Worm (Caenorhabditis elegans): ENCODE data around the gene slc-25A21.
"Not testable (repeated sequence)": the region's sequence is repeated elsewhere in the genome, so short reads cannot be mapped to it uniquely, and the experiment has no call there.

slc-25A21 gene

DNA sequence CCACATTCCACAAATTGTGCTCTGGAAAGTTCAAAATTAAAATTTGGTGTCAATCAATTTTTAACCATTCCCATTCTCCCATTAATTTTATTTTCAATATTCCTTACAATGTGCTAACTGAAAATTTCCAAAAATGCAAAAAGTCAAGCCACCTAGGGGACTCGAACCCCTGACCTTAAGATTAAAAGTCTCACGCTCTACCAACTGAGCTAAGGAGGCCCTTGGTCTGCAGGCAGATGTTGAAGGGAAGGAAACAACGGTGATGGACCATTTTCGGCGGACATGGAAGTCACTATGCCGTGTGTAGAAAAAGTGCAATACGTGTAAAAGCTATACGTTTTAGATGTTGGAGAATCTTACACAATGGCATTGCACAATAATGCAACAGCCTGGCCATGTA is 28.1 kb downstream of the slc-25A21 start:
- no peak for TF ChIP-seq ztf-11 (tag; optimal IDR thresholded peaks at IDR 0.05)
- peak; percentile 1 for TF ChIP-seq nhr-85 (tag)

DNA sequence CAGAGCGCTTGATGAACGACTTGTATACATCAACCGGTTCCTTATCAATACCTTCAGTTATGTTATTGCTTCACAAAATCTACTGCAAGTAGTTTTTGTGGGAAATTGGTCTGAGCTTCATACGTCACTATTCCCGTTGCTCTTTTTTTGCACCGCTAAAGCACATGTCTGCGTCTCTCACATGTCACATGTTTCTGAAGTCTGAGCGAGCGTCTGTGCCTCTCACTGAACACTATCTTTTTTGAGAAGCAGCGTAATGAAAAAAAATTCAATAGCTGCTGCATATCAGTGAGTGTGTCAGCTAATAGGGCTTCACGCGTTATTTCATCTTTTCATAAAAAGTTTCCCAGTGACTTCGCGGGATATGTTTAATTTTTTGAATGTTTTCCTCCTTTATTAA is 28.6 kb downstream of the slc-25A21 start:
- TF ChIP-seq swsn-7 (tag; optimal IDR thresholded peaks at IDR 0.05) (peak; percentile 31), alr-1 (tag; optimal IDR thresholded peaks at IDR 0.05; ENCODE audit: borderline replicate concordance) (no peak), lsy-2 (tag; optimal IDR thresholded peaks at IDR 0.05) (peak; percentile 31 to 42), snu-23 (GFP tag; optimal IDR thresholded peaks at IDR 0.05) (peak; percentile 43), efl-1 (optimal IDR thresholded peaks at IDR 0.05) (peak; percentile 24 to 35), efl-1 (GFP tag; optimal IDR thresholded peaks at IDR 0.05 in 1 of 2) (peak in 1 of 2 experiments; percentile 40), nhr-77 (tag; optimal IDR thresholded peaks at IDR 0.05) (no peak), mep-1 (tag; optimal IDR thresholded peaks at IDR 0.05) (peak; percentile 47), fkh-10 (GFP tag; optimal IDR thresholded peaks at IDR 0.05) (peak; percentile 57), mdl-1 (tag; optimal IDR thresholded peaks at IDR 0.05) (peak in 1 of 2 experiments; percentile 39), nhr-47 (tag; optimal IDR thresholded peaks at IDR 0.05) (peak; percentile 66), vab-15 (tag; optimal IDR thresholded peaks at IDR 0.05) (no peak), lin-35 (GFP tag; optimal IDR thresholded peaks at IDR 0.05) (peak; percentile 5 to 9), unc-86 (tag; optimal IDR thresholded peaks at IDR 0.05) (peak; percentile 41), nhr-76 (tag; optimal IDR thresholded peaks at IDR 0.05) (no peak), lin-39 (tag; optimal IDR thresholded peaks at IDR 0.05) (no peak), dsc-1 (tag; optimal IDR thresholded peaks at IDR 0.05) (peak; percentile 70), ceh-82 (tag; optimal IDR thresholded peaks at IDR 0.05) (peak in 2 of 3 experiments; percentile 39 to 41), fkh-8 (tag; optimal IDR thresholded peaks at IDR 0.05) (peak; percentile 81), ceh-8 (GFP tag; optimal IDR thresholded peaks at IDR 0.05) (peak; percentile 45), lin-14 (GFP tag; optimal IDR thresholded peaks at IDR 0.05) (peak; percentile 85), nhr-20 (tag; optimal IDR thresholded peaks at IDR 0.05) (peak; percentile 8), F16B12.6 (tag; optimal IDR thresholded peaks at IDR 0.05) (no peak), nhr-19 (GFP tag; conservative IDR thresholded peaks at IDR 0.05) (peak; percentile 8; the same call in 1 of the 2 replicates), zag-1 (tag; optimal IDR thresholded peaks at IDR 0.05) (no peak), nhr-71 (tag; optimal IDR thresholded peaks at IDR 0.05) (peak; percentile 65), egl-13 (tag; optimal IDR thresholded peaks at IDR 0.05) (peak; percentile 47)

DNA sequence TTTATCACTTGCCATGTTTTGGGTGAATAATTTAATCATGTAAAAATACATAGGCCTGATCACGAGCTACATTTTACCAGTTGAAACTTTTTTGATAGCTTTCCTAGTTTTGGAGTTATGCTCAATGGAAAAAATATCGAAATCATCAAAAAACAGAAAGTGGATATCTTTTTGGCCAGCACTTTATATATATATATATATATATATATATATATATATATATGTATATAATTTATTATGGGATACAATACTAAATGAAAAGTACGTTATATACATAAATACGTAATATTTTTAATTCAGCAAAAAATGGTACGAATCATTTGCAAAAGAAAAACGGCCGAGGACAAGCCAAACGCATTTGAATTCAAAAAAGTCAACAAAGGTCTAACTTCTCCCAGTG is 30.1 kb downstream of the slc-25A21 start, which contains the start of gene F23A7.3:
Gene F23A7.3, plus strand, starts transcription at position 301 of the 400 bp plus-strand sequence.
- not testable (repeated sequence) for TF ChIP-seq efl-1 (optimal IDR thresholded peaks at IDR 0.05)
- TF ChIP-seq efl-1 (GFP tag; optimal IDR thresholded peaks at IDR 0.05 in 1 of 2): peak in 1 of 2 experiments; percentile 57

DNA sequence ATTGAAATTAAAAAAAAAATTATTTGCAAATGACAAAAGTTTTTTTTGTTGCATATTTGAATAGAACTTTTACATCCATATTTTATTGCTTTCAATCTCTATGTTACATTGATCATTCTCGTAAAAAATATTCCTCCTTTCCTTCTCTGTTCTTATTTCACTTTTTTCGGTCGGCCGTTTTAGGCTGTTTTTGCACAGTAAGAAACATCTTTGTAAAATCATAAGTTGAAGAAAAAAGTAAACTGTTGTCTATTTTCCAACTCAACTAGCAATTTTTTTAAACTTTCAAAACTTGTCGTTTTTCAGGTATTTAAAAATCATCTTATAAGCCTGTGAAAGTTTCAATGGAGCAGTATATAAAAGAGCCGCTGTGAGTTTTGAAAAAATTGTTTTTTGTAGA is 39.0 kb downstream of the slc-25A21 start, which contains the start of gene F23A7.5:
Gene F23A7.5, plus strand, starts transcription at position 301 of the 400 bp plus-strand sequence.
- TF ChIP-seq C34B4.2 (tag; optimal IDR thresholded peaks at IDR 0.05) (no peak), grh-1 (GFP tag; IDR thresholded peaks at IDR 0.05) (no peak), lin-13 (GFP tag; optimal IDR thresholded peaks at IDR 0.05) (no peak), nhr-84 (tag; optimal IDR thresholded peaks at IDR 0.05) (no peak), ceh-82 (tag; optimal IDR thresholded peaks at IDR 0.05) (no peak), egl-27 (tag; optimal IDR thresholded peaks at IDR 0.05) (no peak), elt-3 (tag; optimal IDR thresholded peaks at IDR 0.05) (no peak), jun-1 (tag; optimal IDR thresholded peaks at IDR 0.05) (no peak), F16B12.6 (tag; optimal IDR thresholded peaks at IDR 0.05) (no peak), nhr-71 (tag; optimal IDR thresholded peaks at IDR 0.05) (no peak)
